Worm (Caenorhabditis elegans) whole organism, late embryonic: Measurements from ENCODE around the gene nhr-239.

Source experiments
- C08G9.2 ChIP-seq: sonication (generic microtip); optimal IDR thresholded peaks from 2 replicates; lab custom pipeline; 2016; ENCODE audit warnings: mild to moderate bottlenecking, missing genetic modification characterization, moderate library complexity, missing compliant biosample characterization
- F13H6.1 ChIP-seq: sonication (generic microtip); optimal IDR thresholded peaks from 2 replicates; lab custom pipeline; 2016; ENCODE audit warnings: missing genetic modification characterization, missing compliant biosample characterization
- K09A11.1 ChIP-seq: sonication (generic microtip); optimal IDR thresholded peaks from 2 replicates; lab custom pipeline; 2017; ENCODE audit warnings: antibody characterized with exemption, mild to moderate bottlenecking, missing genetic modification characterization, missing compliant biosample characterization; ENCODE audit not compliant: insufficient read depth
- ceh-14 ChIP-seq: sonication (generic microtip); optimal IDR thresholded peaks from 2 replicates; lab custom pipeline; 2016; ENCODE audit warnings: missing genotype, missing genetic modification characterization, missing compliant biosample characterization
- ceh-18 ChIP-seq: sonication (generic microtip); optimal IDR thresholded peaks from 2 replicates; lab custom pipeline; 2016; ENCODE audit warnings: missing genetic modification characterization, missing compliant biosample characterization
- ceh-2 ChIP-seq: sonication (generic microtip); optimal IDR thresholded peaks from 2 replicates; lab custom pipeline; 2016; ENCODE audit warnings: missing genotype, missing genetic modification characterization, missing compliant biosample characterization
- ceh-22 ChIP-seq: sonication (generic microtip); optimal IDR thresholded peaks from 2 replicates; lab custom pipeline; 2017; ENCODE audit warnings: missing biosample characterization, missing genetic modification characterization
- ceh-24 ChIP-seq: sonication (generic microtip); optimal IDR thresholded peaks from 2 replicates; lab custom pipeline; 2016; ENCODE audit warnings: mild to moderate bottlenecking, missing genetic modification characterization, missing compliant biosample characterization
- ceh-30 ChIP-seq: fragments of 150-350 bp; optimal IDR thresholded peaks from 2 replicates; lab custom pipeline; 2014; ENCODE audit warnings: missing biosample characterization, missing genetic modification characterization
- ceh-34 ChIP-seq: sonication (generic microtip); optimal IDR thresholded peaks from 2 replicates; lab custom pipeline; 2016; ENCODE audit warnings: mild to moderate bottlenecking, missing genetic modification characterization, missing compliant biosample characterization
- ceh-48 ChIP-seq: sonication (generic microtip); optimal IDR thresholded peaks from 2 replicates; lab custom pipeline; 2016; ENCODE audit warnings: missing genetic modification characterization, inconsistent platforms, missing compliant biosample characterization
- ceh-9 ChIP-seq: sonication (generic microtip); optimal IDR thresholded peaks from 2 replicates; lab custom pipeline; 2016; ENCODE audit warnings: mild to moderate bottlenecking, missing genetic modification characterization, inconsistent platforms, missing compliant biosample characterization
- che-1 ChIP-seq: sonication (generic microtip); optimal IDR thresholded peaks from 2 replicates; lab custom pipeline; 2016; ENCODE audit warnings: mild to moderate bottlenecking, missing genetic modification characterization, missing compliant biosample characterization
- dmd-4 ChIP-seq: sonication (generic microtip); optimal IDR thresholded peaks from 2 replicates; lab custom pipeline; 2016; ENCODE audit warnings: borderline replicate concordance, missing genetic modification characterization, missing compliant biosample characterization
- dve-1 ChIP-seq: sonication (generic microtip); optimal IDR thresholded peaks from 2 replicates; lab custom pipeline; 2017; ENCODE audit warnings: antibody characterized with exemption, mild to moderate bottlenecking, missing genetic modification characterization, missing compliant biosample characterization
- elt-4 ChIP-seq: sonication (generic microtip); optimal IDR thresholded peaks from 2 replicates; lab custom pipeline; 2016; ENCODE audit warnings: missing genetic modification characterization, missing compliant biosample characterization
- ets-4 ChIP-seq: sonication (generic microtip); optimal IDR thresholded peaks from 2 replicates; lab custom pipeline; 2016; ENCODE audit warnings: missing genetic modification characterization, missing compliant biosample characterization
- eyg-1 ChIP-seq: sonication (generic microtip); optimal IDR thresholded peaks from 2 replicates; lab custom pipeline; 2016; ENCODE audit warnings: missing genotype, missing genetic modification characterization, missing compliant biosample characterization
- fkh-6 ChIP-seq: sonication (generic microtip); optimal IDR thresholded peaks from 2 replicates; lab custom pipeline; 2016; ENCODE audit warnings: missing genetic modification characterization, missing compliant biosample characterization
- hlh-13 ChIP-seq: fragments of 200-800 bp; sonication (Bioruptor generic); optimal IDR thresholded peaks from 2 replicates; lab custom pipeline; 2018; ENCODE audit warnings: mild to moderate bottlenecking, missing genetic modification characterization, missing compliant biosample characterization
- hlh-6 ChIP-seq: sonication (generic microtip); optimal IDR thresholded peaks from 2 replicates; lab custom pipeline; 2016; ENCODE audit warnings: missing genotype, missing genetic modification characterization, missing compliant biosample characterization
- hlh-8 ChIP-seq: sonication (generic microtip); optimal IDR thresholded peaks from 2 replicates; lab custom pipeline; 2016; ENCODE audit warnings: missing genotype, missing genetic modification characterization, missing compliant biosample characterization
- lim-6 ChIP-seq: sonication (generic microtip); optimal IDR thresholded peaks from 2 replicates; lab custom pipeline; 2016; ENCODE audit warnings: missing genetic modification characterization, missing compliant biosample characterization
- lin-11 ChIP-seq: fragments of 200-800 bp; sonication (Bioruptor generic); optimal IDR thresholded peaks from 2 replicates; lab custom pipeline; 2018; ENCODE audit warnings: mild to moderate bottlenecking, missing genetic modification characterization, missing compliant biosample characterization
- mec-3 ChIP-seq: sonication (generic microtip); optimal IDR thresholded peaks from 2 replicates; lab custom pipeline; 2016; ENCODE audit warnings: borderline replicate concordance, missing genetic modification characterization, missing compliant biosample characterization
- nfya-1 ChIP-seq: sonication (generic microtip); optimal IDR thresholded peaks from 2 replicates; lab custom pipeline; 2017; ENCODE audit warnings: missing genetic modification characterization, mild to moderate bottlenecking, missing compliant biosample characterization, antibody characterized with exemption, moderate library complexity
- nhr-232 ChIP-seq: sonication (generic microtip); optimal IDR thresholded peaks from 2 replicates; lab custom pipeline; 2016; ENCODE audit warnings: missing genetic modification characterization, missing compliant biosample characterization
- npax-4 ChIP-seq: sonication (generic microtip); optimal IDR thresholded peaks from 2 replicates; lab custom pipeline; 2016; ENCODE audit warnings: missing genetic modification characterization, missing compliant biosample characterization
- odd-2 ChIP-seq: sonication (generic microtip); optimal IDR thresholded peaks from 2 replicates; lab custom pipeline; 2017; ENCODE audit warnings: antibody characterized with exemption, mild to moderate bottlenecking, missing genetic modification characterization, missing compliant biosample characterization
- pag-3 ChIP-seq: sonication (generic microtip); optimal IDR thresholded peaks from 2 replicates; lab custom pipeline; 2016; ENCODE audit warnings: missing compliant biosample characterization, missing genetic modification characterization, borderline replicate concordance
- pat-9 ChIP-seq: fragments of 200-800 bp; sonication (Bioruptor generic); optimal IDR thresholded peaks from 2 replicates; lab custom pipeline; 2018; ENCODE audit warnings: mild to moderate bottlenecking, missing genetic modification characterization, moderate library complexity, missing compliant biosample characterization
- pax-1 ChIP-seq: fragments of 150-350 bp; optimal IDR thresholded peaks from 2 replicates; lab custom pipeline; 2014; ENCODE audit warnings: missing biosample characterization, missing genetic modification characterization
- pha-2 ChIP-seq: sonication (generic microtip); optimal IDR thresholded peaks from 2 replicates; lab custom pipeline; 2017; ENCODE audit warnings: mild to moderate bottlenecking, missing genetic modification characterization, missing compliant biosample characterization
- pha-4 ChIP-seq: fragments of 150-350 bp; optimal IDR thresholded peaks from 2 replicates; lab custom pipeline; 2018; ENCODE audit warnings: missing biosample characterization, missing genetic modification reagents, missing genetic modification characterization
- ref-2 ChIP-seq: sonication (generic microtip); optimal IDR thresholded peaks from 2 replicates; lab custom pipeline; 2016; ENCODE audit warnings: missing genetic modification characterization, missing compliant biosample characterization
- rnt-1 ChIP-seq: sonication (generic microtip); optimal IDR thresholded peaks from 2 replicates; lab custom pipeline; 2016; ENCODE audit warnings: missing genetic modification characterization, missing compliant biosample characterization
- sdc-2 ChIP-seq: sonication (generic microtip); optimal IDR thresholded peaks from 2 replicates; lab custom pipeline; 2016; ENCODE audit warnings: missing genotype, missing genetic modification characterization, missing compliant biosample characterization
- sox-2 ChIP-seq: fragments of 200-800 bp; sonication (Bioruptor generic); IDR thresholded peaks from 2 replicates; pipeline ENCODE4 v1.3.6; 2022; ENCODE audit warnings: missing genetic modification reagents, missing genetic modification characterization, missing compliant biosample characterization
- sox-4 ChIP-seq: sonication (generic microtip); optimal IDR thresholded peaks from 2 replicates; lab custom pipeline; 2017; ENCODE audit warnings: mild to moderate bottlenecking, missing genetic modification characterization, inconsistent platforms, missing compliant biosample characterization
- syd-9 ChIP-seq: sonication (generic microtip); optimal IDR thresholded peaks from 2 replicates; lab custom pipeline; 2016; ENCODE audit warnings: mild to moderate bottlenecking, missing genetic modification characterization, moderate library complexity, missing compliant biosample characterization
- tbx-7 ChIP-seq: sonication (generic microtip); optimal IDR thresholded peaks from 2 replicates; lab custom pipeline; 2016; ENCODE audit warnings: missing genotype, missing genetic modification characterization, missing compliant biosample characterization
- ttx-3 ChIP-seq: sonication (generic microtip); optimal IDR thresholded peaks from 2 replicates; lab custom pipeline; 2016; ENCODE audit warnings: missing genetic modification reagents, missing genetic modification characterization, missing compliant biosample characterization
- unc-3 ChIP-seq, 2 experiments: fragments of 200-800 bp in 1 of 2; sonication (Bioruptor generic) in 1 of 2; sonication (generic microtip) in 1 of 2; conservative IDR thresholded peaks in 1 of 2; optimal IDR thresholded peaks in 1 of 2; 2 replicates each; pipeline versions ENCODE4 v1.3.6 to Lab custom; 2016 to 2022; ENCODE audit warnings: missing compliant biosample characterization in 2 of 2, missing genetic modification characterization in 2 of 2, missing genetic modification reagents in 1 of 2
- unc-42 ChIP-seq: sonication (generic microtip); optimal IDR thresholded peaks from 2 replicates; lab custom pipeline; 2016; ENCODE audit warnings: missing genotype, missing genetic modification characterization, missing compliant biosample characterization
- zip-5 ChIP-seq: sonication (generic microtip); optimal IDR thresholded peaks from 2 replicates; lab custom pipeline; 2016; ENCODE audit warnings: missing genetic modification characterization, missing compliant biosample characterization

Gene nhr-239

ce11 chrIII:2572421-2572820 is 10.9 kb downstream of the nhr-239 start:
- TF ChIP-seq nfya-1 (tag; lab: Kevin White, UChicago) (peak; percentile 75), hlh-13 (GFP tag; lab: Kevin White, UChicago) (no peak)

ce11 chrIII:2575635-2576164 is 14.2 kb downstream of the nhr-239 start, which contains the start of gene Y54F10AR.1:
Y54F10AR.1 (minus strand) TSS chrIII:2575685.
- TF ChIP-seq sox-4 (tag; lab: Kevin White, UChicago) (no peak), ref-2 (no peak), unc-3 (GFP tag; conservative IDR thresholded peaks at IDR 0.05; lab: Robert Waterston, UW) (no peak), unc-3 (tag; optimal IDR thresholded peaks at IDR 0.05; lab: Kevin White, UChicago) (no peak), hlh-8 (tag; lab: Kevin White, UChicago) (no peak), ceh-24 (no peak), dmd-4 (no peak), ceh-14 (no peak)
- TF ChIP-seq, all 69 proteins: peak for 0

- TF ChIP-seq unc-3 (GFP tag; conservative IDR thresholded peaks at IDR 0.05; lab: Robert Waterston, UW) (no peak), unc-3 (tag; optimal IDR thresholded peaks at IDR 0.05; lab: Kevin White, UChicago) (peak; percentile 29), C08G9.2 (tag; lab: Kevin White, UChicago) (no peak), hlh-8 (tag; lab: Kevin White, UChicago) (no peak), npax-4 (tag; lab: Kevin White, UChicago) (no peak), ets-4 (no peak), nhr-232 (no peak), ceh-24 (no peak), ceh-48 (tag; lab: Kevin White, UChicago) (peak; percentile 45), pag-3 (no peak), hlh-6 (no peak), pax-1 (tag; lab: Kevin White, UChicago) (no peak), K09A11.1 (no peak), ceh-9 (tag; lab: Kevin White, UChicago) (no peak), ttx-3 (tag; lab: Kevin White, UChicago) (no peak), ceh-14 (no peak), mec-3 (tag; lab: Kevin White, UChicago) (no peak), pha-2 (no peak), sox-2 (no peak), lin-11 (tag; lab: Kevin White, UChicago) (peak; percentile 20), tbx-7 (tag; lab: Kevin White, UChicago) (no peak), ceh-2 (tag; lab: Kevin White, UChicago) (no peak), ceh-18 (tag; lab: Kevin White, UChicago) (peak; percentile 34), syd-9 (tag; lab: Kevin White, UChicago) (no peak), ceh-30 (tag; lab: Kevin White, UChicago) (no peak), ceh-34 (tag; lab: Kevin White, UChicago) (no peak), F13H6.1 (tag; lab: Kevin White, UChicago) (no peak), lim-6 (no peak), unc-42 (peak; percentile 54), elt-4 (tag; lab: Kevin White, UChicago) (no peak), dve-1 (tag; lab: Kevin White, UChicago) (no peak), dmd-4 (no peak), sdc-2 (tag; lab: Kevin White, UChicago) (no peak), che-1 (tag; lab: Kevin White, UChicago) (no peak), pha-4 (tag; lab: Kevin White, UChicago) (no peak), rnt-1 (tag; lab: Kevin White, UChicago) (no peak), fkh-6 (tag; lab: Kevin White, UChicago) (no peak), pat-9 (tag; lab: Kevin White, UChicago) (no peak), ceh-22 (no peak), hlh-13 (GFP tag; lab: Kevin White, UChicago) (no peak), odd-2 (tag; lab: Kevin White, UChicago) (no peak), eyg-1 (no peak), zip-5 (tag; lab: Kevin White, UChicago) (no peak)
These were observed 15.1 kb downstream of the nhr-239 start for ce11 chrIII:2576360-2577259.
